Worm (Caenorhabditis elegans): ENCODE measurements around the gene calf-1.

DNA sequence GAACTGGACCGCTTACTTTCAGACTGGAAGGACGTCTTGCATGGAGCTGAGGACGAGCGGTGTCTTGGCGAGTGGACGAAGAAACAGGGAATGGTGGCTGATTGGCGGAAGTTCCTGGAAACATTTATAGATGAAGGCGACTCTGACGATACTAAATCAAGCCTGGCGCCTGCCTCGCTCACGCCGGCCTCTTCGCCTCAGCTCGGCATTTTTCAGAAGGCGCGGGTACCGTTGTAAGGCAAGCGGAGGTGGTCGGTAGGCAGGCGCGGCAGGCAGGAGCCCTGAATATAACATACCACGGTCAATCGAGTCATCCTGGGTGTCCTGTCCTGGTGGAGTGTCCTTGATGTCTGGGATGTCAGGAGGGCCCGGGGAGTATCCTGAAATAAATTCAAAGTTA, 33.0 kb downstream of the calf-1 start:
- no peak for TF ChIP-seq sea-1 (GFP tag; conservative IDR thresholded peaks at IDR 0.05)
- no peak for TF ChIP-seq hmbx-1 (tag; optimal IDR thresholded peaks at IDR 0.05)
- TF ChIP-seq aly-1 (tag; optimal IDR thresholded peaks at IDR 0.05) = no peak
- no peak for TF ChIP-seq hmg-4 (GFP tag; optimal IDR thresholded peaks at IDR 0.05)
- no peak for TF ChIP-seq scrt-1 (GFP tag; IDR thresholded peaks at IDR 0.05)
- TF ChIP-seq ceh-36 (tag; optimal IDR thresholded peaks at IDR 0.05) = no peak
- TF ChIP-seq ets-7 (tag; optimal IDR thresholded peaks at IDR 0.05) = no peak
- TF ChIP-seq ama-1 (optimal IDR thresholded peaks at IDR 0.05) = no peak
- TF ChIP-seq B0310.2 (tag; optimal IDR thresholded peaks at IDR 0.05) = no peak

Data from whole organism, early embryonic.